Fruit fly (Drosophila melanogaster): ENCODE results near the gene att-ORFB.

The att-ORFB gene

dm6 chr3R:20594194-20595144 lies 40.3 kb upstream of the att-ORFB start (continued):
- TF ChIP-seq CG8319 (GFP tag; optimal IDR thresholded peaks at IDR 0.05) (peak; percentile 59), topi (GFP tag; optimal IDR thresholded peaks at IDR 0.05) (peak; percentile 77), esn (GFP tag; optimal IDR thresholded peaks at IDR 0.05) (peak; percentile 86), Sox14 (GFP tag; optimal IDR thresholded peaks at IDR 0.05) (peak; percentile 78), CG11294 (GFP tag; IDR thresholded peaks at IDR 0.05) (peak; percentile 62; the same call in 1 of the 2 replicates), Ets21C (GFP tag; optimal IDR thresholded peaks at IDR 0.05) (peak; percentile 31), net (GFP tag; optimal IDR thresholded peaks at IDR 0.05) (peak; percentile 81), OdsH (GFP tag; optimal IDR thresholded peaks at IDR 0.05) (peak; percentile 89), Met (GFP tag; optimal IDR thresholded peaks at IDR 0.05) (peak; percentile 65), Blimp-1 (GFP tag; optimal IDR thresholded peaks at IDR 0.05) (peak; percentile 90), fkh (GFP tag; optimal IDR thresholded peaks at IDR 0.05) (peak; percentile 73), svp (GFP tag) (peak; percentile 85), CG9139 (GFP tag; optimal IDR thresholded peaks at IDR 0.05) (peak; percentile 88), CG6163 (GFP tag; IDR thresholded peaks at IDR 0.05) (peak; percentile 84), CG4318 (GFP tag; optimal IDR thresholded peaks at IDR 0.05) (peak; percentile 82), achi (GFP tag; optimal IDR thresholded peaks at IDR 0.05) (peak; percentile 90), Eip75B (GFP tag; optimal IDR thresholded peaks at IDR 0.05) (peak; percentile 72), fd85E (GFP tag; optimal IDR thresholded peaks at IDR 0.05) (peak; percentile 69), CG3919 (GFP tag; optimal IDR thresholded peaks at IDR 0.05) (peak; percentile 91), dsx (GFP tag; optimal IDR thresholded peaks at IDR 0.05; ENCODE audit: poor library complexity, severe bottlenecking) (peak; percentile 93), CG10669 (GFP tag; optimal IDR thresholded peaks at IDR 0.05) (peak; percentile 85), Sox15 (GFP tag; optimal IDR thresholded peaks at IDR 0.05) (peak; percentile 73), CG16779 (tag; optimal IDR thresholded peaks at IDR 0.05) (peak; percentile 89), Eip93F (GFP tag; optimal IDR thresholded peaks at IDR 0.05) (peak; percentile 67), salr (GFP tag; optimal IDR thresholded peaks at IDR 0.05) (peak; percentile 35 to 91), CG11902 (GFP tag; optimal IDR thresholded peaks at IDR 0.05) (peak; percentile 73), CG34406 (GFP tag; optimal IDR thresholded peaks at IDR 0.05) (peak; percentile 93), CG15336 (GFP tag; IDR thresholded peaks at IDR 0.05) (peak; percentile 95), CG6854 (GFP tag; optimal IDR thresholded peaks at IDR 0.05) (peak; percentile 54), Hr4 (GFP tag; optimal IDR thresholded peaks at IDR 0.05) (peak; percentile 63), eg (GFP tag; IDR thresholded peaks at IDR 0.05) (peak; percentile 75), CG11762 (GFP tag; optimal IDR thresholded peaks at IDR 0.05; ENCODE audit: insufficient read depth) (peak; percentile 82), spab (GFP tag; optimal IDR thresholded peaks at IDR 0.05) (peak; percentile 92), CG7368 (GFP tag; optimal IDR thresholded peaks at IDR 0.05) (peak; percentile 78), Lpt (GFP tag; optimal IDR thresholded peaks at IDR 0.05) (peak; percentile 91), vri (GFP tag; optimal IDR thresholded peaks at IDR 0.05) (peak; percentile 54), Sox102F (GFP tag; optimal IDR thresholded peaks at IDR 0.05) (peak; percentile 65), Smox (GFP tag; optimal IDR thresholded peaks at IDR 0.05) (peak; percentile 68)

- TF ChIP-seq CG8119 (GFP tag; IDR thresholded peaks at IDR 0.05) = 0 out of 3 replicates have a peak, but pooled peaks have one; percentile 14
- no peak for TF ChIP-seq CG10669 (GFP tag; optimal IDR thresholded peaks at IDR 0.05)
- TF ChIP-seq svp (GFP tag) = peak; percentile 62
These were observed 39.3 kb upstream of the att-ORFB start for dm6 chr3R:20593463-20593838.

All from whole organism, prepupa.